Fruit fly (Drosophila melanogaster): Measurements from ENCODE around the gene Brms1.

- TF ChIP-seq CG6163 (GFP tag; IDR thresholded peaks at IDR 0.05) (no peak), CG3919 (GFP tag; optimal IDR thresholded peaks at IDR 0.05) (no peak), Smox (GFP tag; optimal IDR thresholded peaks at IDR 0.05) (no peak), esn (GFP tag; optimal IDR thresholded peaks at IDR 0.05) (no peak), CG6792 (GFP tag; optimal IDR thresholded peaks at IDR 0.05) (no peak), Ets21C (GFP tag; optimal IDR thresholded peaks at IDR 0.05) (no peak), CG15336 (GFP tag; IDR thresholded peaks at IDR 0.05) (no peak), Sox15 (GFP tag; optimal IDR thresholded peaks at IDR 0.05) (no peak), Sox102F (GFP tag; optimal IDR thresholded peaks at IDR 0.05) (no peak), Ets96B (tag; optimal IDR thresholded peaks at IDR 0.05) (no peak), CG3032 (tag; optimal IDR thresholded peaks at IDR 0.05) (no peak), spab (GFP tag; optimal IDR thresholded peaks at IDR 0.05) (no peak), Gug (GFP tag; IDR thresholded peaks at IDR 0.05) (no peak)
Observed at dm6 chrX:12886543-12886942, 22.9 kb downstream of the Brms1 start.

Data from whole organism, prepupa.